Worm (Caenorhabditis elegans): ENCODE measurements around the gene Y116A8C.43.

Y116A8C.43 gene

DNA sequence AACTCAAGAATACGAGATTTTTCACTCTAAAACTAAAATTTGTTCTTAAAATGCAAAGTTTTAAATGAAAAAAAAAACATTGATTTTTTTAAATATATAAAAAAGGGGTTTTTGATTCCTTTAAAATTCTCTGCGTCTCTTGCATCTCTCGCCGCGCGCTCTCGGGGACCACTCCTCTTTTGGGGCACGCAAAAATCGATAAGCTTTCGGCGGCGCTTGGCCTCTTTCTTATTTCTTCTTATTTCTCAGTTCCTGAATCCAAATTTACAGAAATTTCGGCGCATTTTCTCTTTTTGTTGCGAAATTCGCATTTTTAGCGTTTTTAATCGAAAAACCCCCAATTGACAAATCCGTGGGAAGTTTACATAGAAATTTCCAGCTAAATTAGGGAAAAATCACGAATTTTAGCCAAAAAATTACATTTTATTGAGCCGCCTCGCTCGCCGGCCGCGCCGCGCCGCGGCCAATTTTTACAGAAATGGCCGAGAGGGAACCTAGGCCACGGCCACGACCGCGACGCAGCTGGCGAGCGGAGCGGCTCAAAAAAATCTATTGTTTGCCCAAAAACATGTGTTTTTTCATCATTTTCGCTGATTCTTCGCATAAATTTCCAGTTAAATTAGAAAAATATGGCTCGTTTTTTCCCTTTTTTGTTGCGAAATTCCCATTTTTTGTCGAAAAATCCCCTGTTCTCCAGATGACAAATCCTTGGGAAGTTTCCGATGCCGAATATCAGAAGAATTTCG, 30.5 kb downstream of the Y116A8C.43 start, which contains the start of gene itsn-1:
Gene itsn-1 (plus strand): TSS at position 696 of the 746 bp plus-strand sequence.
- peak; percentile 68 for TF ChIP-seq snpc-1.2 (GFP tag; IDR thresholded peaks at IDR 0.05)
- TF ChIP-seq set-16 (GFP tag; IDR thresholded peaks at IDR 0.05) = peak; percentile 77
- 0 out of 2 replicates have a peak, but pooled peaks have one; percentile 6 for TF ChIP-seq dmd-9 (GFP tag; IDR thresholded peaks at IDR 0.05)
- 0 out of 2 replicates have a peak, but pooled peaks have one; percentile 2 for TF ChIP-seq madf-9 (GFP tag; conservative IDR thresholded peaks at IDR 0.05)
- TF ChIP-seq madf-5 (GFP tag; IDR thresholded peaks at IDR 0.05) = 0 out of 4 replicates have a peak, but pooled peaks of 1 of the 2 experiments have one; percentile 46
- TF ChIP-seq tra-1 (GFP tag; IDR thresholded peaks at IDR 0.05) = 0 out of 2 replicates have a peak, but pooled peaks have one; percentile 13
- TF ChIP-seq nhr-48 (tag; optimal IDR thresholded peaks at IDR 0.05) = no peak
- no peak for TF ChIP-seq dve-1 (tag; optimal IDR thresholded peaks at IDR 0.05; ENCODE audit: insufficient read depth)
- TF ChIP-seq aha-1 (tag) = peak; percentile 24
- peak; percentile 46 for TF ChIP-seq mes-2 (tag; optimal IDR thresholded peaks at IDR 0.05; ENCODE audit: poor library complexity, severe bottlenecking)

DNA sequence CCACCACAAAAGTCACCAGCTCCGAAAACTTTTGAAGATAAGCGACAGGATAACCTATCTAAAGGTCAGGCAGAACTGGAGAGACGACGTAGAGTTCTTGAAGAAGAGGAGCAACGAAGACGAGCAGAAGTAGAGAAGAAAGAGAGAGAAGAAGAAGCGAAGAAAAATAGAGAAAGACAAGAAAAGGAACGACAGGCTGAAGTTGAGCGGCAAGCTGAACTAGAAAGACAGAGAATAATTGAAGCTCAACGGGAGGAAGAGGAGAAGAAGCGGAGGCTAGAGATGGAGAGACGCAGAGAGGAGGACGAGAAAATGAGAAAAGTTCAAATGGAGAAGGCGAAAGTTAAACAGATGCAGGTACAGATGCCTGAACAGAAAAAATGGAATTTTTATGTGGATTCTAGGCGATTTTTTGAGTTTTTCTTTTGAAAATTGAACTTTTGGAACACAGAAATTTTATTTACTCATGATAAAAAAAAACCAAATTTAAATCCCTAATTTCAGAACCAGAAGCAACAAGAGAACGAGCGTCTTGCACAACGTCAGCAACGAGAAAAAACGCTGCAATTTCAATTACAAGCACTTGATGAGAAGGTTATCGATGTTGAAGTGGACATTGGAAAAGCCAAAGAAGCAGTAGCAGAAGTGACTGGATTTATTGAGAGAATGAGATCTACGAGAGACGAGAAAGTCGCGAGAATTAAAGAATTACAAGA, 32.6 kb downstream of the Y116A8C.43 start:
- TF ChIP-seq ceh-82 (tag; optimal IDR thresholded peaks at IDR 0.05) (no peak), ceh-62 (tag; optimal IDR thresholded peaks at IDR 0.05) (no peak), F37D6.2 (tag; optimal IDR thresholded peaks at IDR 0.05) (no peak), dpl-1 (GFP tag; optimal IDR thresholded peaks at IDR 0.05) (no peak), zfp-2 (tag; optimal IDR thresholded peaks at IDR 0.05) (no peak), lin-1 (GFP tag; IDR thresholded peaks at IDR 0.05) (no peak), unc-62 (GFP tag; optimal IDR thresholded peaks at IDR 0.05 in 1 of 2) (peak in 1 of 2 experiments; percentile 94), unc-62 (tag; optimal IDR thresholded peaks at IDR 0.05) (no peak), lim-7 (GFP tag; IDR thresholded peaks at IDR 0.05) (no peak), egl-27 (tag; optimal IDR thresholded peaks at IDR 0.05) (no peak), pha-4 (GFP tag; IDR thresholded peaks at IDR 0.05) (no peak), pha-4 (tag; optimal IDR thresholded peaks at IDR 0.05) (no peak), tag-97 (GFP tag; IDR thresholded peaks at IDR 0.05) (no peak), hmg-1.1 (GFP tag; IDR thresholded peaks at IDR 0.05) (0 out of 2 replicates have a peak, but pooled peaks have one; percentile 51), ces-1 (GFP tag; optimal IDR thresholded peaks at IDR 0.05) (no peak), lin-13 (GFP tag; optimal IDR thresholded peaks at IDR 0.05) (no peak)

DNA sequence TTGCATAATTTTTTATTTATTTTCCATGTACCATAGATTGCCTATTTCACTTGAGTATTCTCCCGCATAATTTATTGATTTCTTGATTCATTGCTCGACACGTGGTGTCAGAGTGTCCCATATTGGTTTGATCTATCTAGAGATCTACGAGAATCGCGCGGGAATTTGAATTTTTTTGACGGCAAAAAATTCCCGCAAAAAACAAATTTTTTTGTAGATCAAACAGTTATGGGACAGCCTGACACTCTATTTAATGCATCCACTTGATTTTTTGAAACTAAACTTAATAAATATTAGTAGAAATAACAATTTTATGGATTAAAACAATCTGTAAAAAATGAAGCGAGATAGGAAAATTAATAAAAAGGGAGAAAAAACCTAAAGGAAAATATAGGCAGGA, 37.3 kb downstream of the Y116A8C.43 start:
- TF ChIP-seq pha-4 (GFP tag; IDR thresholded peaks at IDR 0.05) (no peak), pha-4 (tag; optimal IDR thresholded peaks at IDR 0.05) (no peak), zfp-2 (tag; optimal IDR thresholded peaks at IDR 0.05) (no peak), snpc-1.2 (GFP tag; IDR thresholded peaks at IDR 0.05) (peak; percentile 41; the same call in 1 of the 2 replicates)

DNA sequence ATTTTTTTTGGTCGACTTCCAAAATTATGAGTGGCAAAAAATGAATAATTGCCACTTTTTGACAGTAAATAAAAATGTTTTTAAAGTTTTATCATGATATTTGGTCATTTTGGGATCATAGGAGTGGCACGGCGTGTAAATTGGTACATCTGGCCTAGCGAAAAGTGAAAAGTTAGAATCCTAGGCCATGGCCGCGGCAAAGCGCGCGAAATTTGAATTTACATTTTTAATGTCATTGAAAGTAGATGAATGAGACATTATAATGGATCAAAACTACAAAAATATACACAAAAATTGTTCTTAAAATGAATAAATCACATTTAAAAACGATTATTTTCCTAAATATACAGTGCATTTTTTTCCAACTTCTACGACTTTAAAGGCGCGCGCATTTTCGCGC, 37.9 kb downstream of the Y116A8C.43 start:
- peak; percentile 21 for TF ChIP-seq dpl-1 (GFP tag; optimal IDR thresholded peaks at IDR 0.05)
- TF ChIP-seq F49E8.2 (tag; optimal IDR thresholded peaks at IDR 0.05; ENCODE audit: borderline replicate concordance) = no peak

DNA sequence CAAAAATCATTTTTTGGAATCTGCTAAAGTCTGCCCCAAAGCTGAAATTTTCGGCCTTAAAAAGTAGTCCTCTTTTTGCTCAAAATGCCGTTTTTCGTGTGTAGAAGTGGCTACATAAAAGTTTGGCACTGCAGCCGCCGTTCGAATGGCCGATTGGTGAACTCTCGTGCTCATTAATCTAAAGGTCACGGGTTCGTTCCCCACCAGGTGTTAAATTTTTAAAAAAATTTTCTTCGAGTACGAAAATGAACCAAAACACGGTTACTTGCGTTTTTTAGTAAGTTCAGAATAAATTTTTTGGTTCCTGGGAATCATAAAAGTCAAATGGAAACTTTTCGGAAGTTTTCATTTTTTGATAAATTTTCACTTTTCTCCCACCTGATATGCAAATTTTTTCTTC, 38.6 kb downstream of the Y116A8C.43 start:
- TF ChIP-seq snpc-1.2 (GFP tag; IDR thresholded peaks at IDR 0.05) (peak; percentile 68), D1046.2 (GFP tag; IDR thresholded peaks at IDR 0.05) (0 out of 2 replicates have a peak, but pooled peaks have one; percentile 16)

Data from whole organism, L4 larva.